Worm (Caenorhabditis elegans) whole organism, L2 larva: ENCODE measurements around the gene sec-20.

Source experiments
- F13H6.1 ChIP-seq: sonication (generic microtip); optimal IDR thresholded peaks from 2 replicates; lab custom pipeline; 2016; ENCODE audit warnings: missing genetic modification characterization, missing compliant biosample characterization
- R02D3.7 ChIP-seq: fragments of 150-350 bp; optimal IDR thresholded peaks from 2 replicates; lab custom pipeline; 2014; ENCODE audit warnings: missing biosample characterization, missing genetic modification characterization
- Y55F3AM.14 ChIP-seq: fragments of 200-800 bp; sonication (Bioruptor generic); optimal IDR thresholded peaks from 2 replicates; lab custom pipeline; 2018; ENCODE audit warnings: mild to moderate bottlenecking, missing genetic modification characterization, missing compliant biosample characterization
- aly-2 ChIP-seq: fragments of 150-350 bp; optimal IDR thresholded peaks from 2 replicates; lab custom pipeline; 2014; ENCODE audit warnings: missing biosample characterization, missing genetic modification characterization
- ama-1 ChIP-seq: fragments of 150-350 bp; optimal IDR thresholded peaks from 2 replicates; lab custom pipeline; 2018; ENCODE audit warnings: inconsistent platforms
- crh-2 ChIP-seq: sonication (generic microtip); optimal IDR thresholded peaks from 2 replicates; lab custom pipeline; 2017; ENCODE audit warnings: missing biosample characterization, missing genetic modification characterization
- dmd-4 ChIP-seq: sonication (generic microtip); optimal IDR thresholded peaks from 2 replicates; lab custom pipeline; 2017; ENCODE audit warnings: missing biosample characterization, missing genetic modification characterization
- egl-27 ChIP-seq: sonication (generic microtip); optimal IDR thresholded peaks from 3 replicates; lab custom pipeline; 2017; ENCODE audit warnings: missing biosample characterization, missing genetic modification reagents, missing genetic modification characterization
- elt-3 ChIP-seq: sonication (generic microtip); optimal IDR thresholded peaks from 2 replicates; lab custom pipeline; 2017; ENCODE audit warnings: missing biosample characterization, missing genetic modification characterization
- fos-1 ChIP-seq: fragments of 150-350 bp; optimal IDR thresholded peaks from 2 replicates; lab custom pipeline; 2014; ENCODE audit warnings: missing biosample characterization, missing genetic modification characterization
- gmeb-1 ChIP-seq: fragments of 150-350 bp; optimal IDR thresholded peaks from 2 replicates; lab custom pipeline; 2014; ENCODE audit warnings: missing biosample characterization, missing genetic modification characterization
- lin-13 ChIP-seq: fragments of 150-350 bp; optimal IDR thresholded peaks from 2 replicates; lab custom pipeline; 2014; ENCODE audit warnings: missing biosample characterization, missing genetic modification reagents, missing genetic modification characterization
- lin-39 ChIP-seq: fragments of 150-350 bp; optimal IDR thresholded peaks from 2 replicates; lab custom pipeline; 2014; ENCODE audit warnings: missing biosample characterization, missing genetic modification reagents, missing genetic modification characterization
- lsy-2 ChIP-seq, 2 experiments: fragments of 150-350 bp in 1 of 2; sonication (generic microtip) in 1 of 2; optimal IDR thresholded peaks; 2 replicates each; lab custom pipeline; 2014 to 2017; ENCODE audit warnings: missing biosample characterization in 2 of 2, missing genetic modification characterization in 2 of 2
- mab-5 ChIP-seq: fragments of 150-350 bp; optimal IDR thresholded peaks from 2 replicates; lab custom pipeline; 2014; ENCODE audit warnings: missing biosample characterization, missing genetic modification characterization
- nhr-10 ChIP-seq: sonication (generic microtip); optimal IDR thresholded peaks from 2 replicates; lab custom pipeline; 2017; ENCODE audit warnings: missing biosample characterization, missing genetic modification characterization
- nhr-11 ChIP-seq: fragments of 150-350 bp; optimal IDR thresholded peaks from 2 replicates; lab custom pipeline; 2014; ENCODE audit warnings: missing biosample characterization, missing genetic modification characterization
- nhr-12 ChIP-seq: fragments of 150-350 bp; optimal IDR thresholded peaks from 2 replicates; lab custom pipeline; 2014; ENCODE audit warnings: missing biosample characterization, missing genetic modification characterization
- nhr-129 ChIP-seq: fragments of 150-350 bp; optimal IDR thresholded peaks from 2 replicates; lab custom pipeline; 2014; ENCODE audit warnings: missing biosample characterization, missing genetic modification characterization
- nhr-23 ChIP-seq: fragments of 150-350 bp; optimal IDR thresholded peaks from 2 replicates; lab custom pipeline; 2014; ENCODE audit warnings: missing biosample characterization, missing genetic modification reagents, missing genetic modification characterization
- nhr-237 ChIP-seq: fragments of 150-350 bp; optimal IDR thresholded peaks from 2 replicates; lab custom pipeline; 2014; ENCODE audit warnings: missing biosample characterization, missing genetic modification characterization
- nhr-6 ChIP-seq: fragments of 150-350 bp; optimal IDR thresholded peaks from 2 replicates; lab custom pipeline; 2014; ENCODE audit warnings: missing biosample characterization, missing genetic modification characterization
- nhr-77 ChIP-seq: fragments of 150-350 bp; optimal IDR thresholded peaks from 2 replicates; lab custom pipeline; 2014; ENCODE audit warnings: missing biosample characterization, missing genetic modification characterization
- skn-1 ChIP-seq: sonication (generic microtip); optimal IDR thresholded peaks from 2 replicates; lab custom pipeline; 2017; ENCODE audit warnings: missing biosample characterization, missing genetic modification characterization
- sma-3 ChIP-seq: sonication (generic microtip); optimal IDR thresholded peaks from 2 replicates; lab custom pipeline; 2016; ENCODE audit warnings: missing genetic modification reagents, missing genetic modification characterization, missing compliant biosample characterization
- sma-9 ChIP-seq, 2 experiments: fragments of 150-350 bp in 1 of 2; sonication (generic microtip) in 1 of 2; optimal IDR thresholded peaks; 2 replicates each; lab custom pipeline; 2014 to 2016; ENCODE audit warnings: missing genetic modification characterization in 2 of 2, mild to moderate bottlenecking in 1 of 2, missing biosample characterization in 1 of 2, missing compliant biosample characterization in 1 of 2, missing genetic modification reagents in 1 of 2, moderate library complexity in 1 of 2
- unc-39 ChIP-seq: fragments of 150-350 bp; optimal IDR thresholded peaks from 2 replicates; lab custom pipeline; 2014; ENCODE audit warnings: missing biosample characterization, missing genetic modification characterization
- unc-55 ChIP-seq: fragments of 150-350 bp; sonication (generic microtip); optimal IDR thresholded peaks from 3 replicates; lab custom pipeline; 2014; ENCODE audit warnings: missing biosample characterization, missing genetic modification reagents, missing genetic modification characterization
- unc-62 ChIP-seq: fragments of 150-350 bp; optimal IDR thresholded peaks from 2 replicates; lab custom pipeline; 2014; ENCODE audit warnings: missing biosample characterization, missing genetic modification reagents, missing genetic modification characterization
- zag-1 ChIP-seq: fragments of 150-350 bp; optimal IDR thresholded peaks from 2 replicates; lab custom pipeline; 2014; ENCODE audit warnings: missing biosample characterization, missing genetic modification characterization
- ztf-11 ChIP-seq: sonication (generic microtip); optimal IDR thresholded peaks from 2 replicates; lab custom pipeline; 2017; ENCODE audit warnings: missing biosample characterization, missing genetic modification characterization
- ztf-4 ChIP-seq: fragments of 150-350 bp; optimal IDR thresholded peaks from 2 replicates; lab custom pipeline; 2014; ENCODE audit warnings: missing biosample characterization, missing genetic modification characterization

The sec-20 gene

DNA sequence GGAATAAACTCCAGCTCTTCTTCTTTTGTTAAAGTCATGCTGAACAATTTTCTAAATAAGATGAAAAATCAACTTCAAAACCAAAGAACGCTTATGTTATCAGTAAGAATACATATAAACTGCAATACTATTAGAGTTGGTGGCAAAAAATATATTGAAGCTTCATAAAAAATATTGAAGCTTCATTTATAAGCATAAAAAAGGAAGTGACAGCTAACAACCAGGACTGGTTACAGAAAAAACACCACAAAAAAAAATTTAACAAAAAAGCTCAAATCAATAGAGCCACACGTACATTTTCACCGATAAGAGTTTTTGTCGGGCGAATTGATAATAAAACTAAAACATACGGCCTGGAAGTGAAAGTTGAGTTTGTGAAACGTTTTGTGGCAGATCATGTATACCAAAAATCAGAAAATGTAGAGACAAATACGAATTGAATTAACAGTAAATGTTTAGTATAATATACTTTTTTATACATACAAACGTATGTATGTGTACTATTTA is 44.3 kb upstream of the sec-20 start, which contains the start of gene sqst-5:
Gene sqst-5, minus strand, starts transcription at position 51 of the 507 bp plus-strand sequence.
- TF ChIP-seq fos-1 (peak; percentile 65), nhr-77 (tag; lab: Kevin White, UChicago) (no peak), gmeb-1 (tag; lab: Kevin White, UChicago) (peak; percentile 4)
- TF ChIP-seq, all 48 proteins: peak for 2

DNA sequence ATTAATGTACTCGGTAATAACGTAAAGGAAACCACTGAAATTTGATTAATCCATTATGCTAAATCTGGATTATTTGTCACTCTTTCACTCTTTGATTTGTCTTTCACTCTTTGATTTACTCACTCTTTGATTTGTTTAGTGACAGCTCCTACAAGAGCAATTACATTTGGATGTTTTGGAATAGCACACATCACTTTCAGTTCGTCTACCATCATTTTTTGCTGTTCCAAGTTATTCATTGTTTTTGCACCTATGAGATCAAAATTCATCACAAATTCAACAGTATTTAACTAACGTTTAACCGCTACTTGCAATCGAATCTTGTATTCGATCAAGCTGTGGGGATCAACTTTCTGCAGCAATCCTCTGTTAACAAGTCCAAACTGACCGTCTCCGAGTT is 42.8 kb upstream of the sec-20 start:
- no peak for TF ChIP-seq ama-1 (lab: Kevin White, UChicago)
- TF ChIP-seq R02D3.7 (tag; lab: Kevin White, UChicago): no peak
- no peak for TF ChIP-seq gmeb-1 (tag; lab: Kevin White, UChicago)
- no peak for TF ChIP-seq F13H6.1 (tag; lab: Kevin White, UChicago)
- TF ChIP-seq crh-2 (tag; lab: Kevin White, UChicago): no peak
- TF ChIP-seq unc-62: no peak

DNA sequence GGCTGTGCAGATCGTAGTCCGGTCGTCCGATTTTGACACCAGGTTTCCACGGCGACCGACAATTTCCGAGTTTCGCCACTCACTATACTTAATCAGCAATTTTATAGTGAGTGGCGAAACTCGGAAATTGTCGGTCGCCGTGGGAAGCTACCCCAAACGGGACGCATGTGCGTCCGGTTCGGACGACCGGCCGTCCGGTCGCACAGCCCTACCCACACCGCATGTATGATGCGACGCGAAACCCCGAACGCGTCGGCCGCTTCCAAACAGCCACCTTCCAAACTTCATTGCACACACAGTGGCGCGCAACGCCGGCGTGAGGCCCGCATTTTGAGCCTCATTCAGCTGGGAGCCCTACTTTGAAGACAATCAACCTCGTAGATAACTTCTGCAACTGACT is 40.8 kb upstream of the sec-20 start:
- TF ChIP-seq ztf-4 (tag; lab: Kevin White, UChicago): no peak
- no peak for TF ChIP-seq nhr-10
- no peak for TF ChIP-seq Y55F3AM.14 (GFP tag; lab: Kevin White, UChicago)
- TF ChIP-seq lin-13: no peak
- TF ChIP-seq nhr-23: no peak
- TF ChIP-seq elt-3 (tag; lab: Kevin White, UChicago): no peak
- TF ChIP-seq nhr-11: no peak
- TF ChIP-seq crh-2 (tag; lab: Kevin White, UChicago): no peak
- no peak for TF ChIP-seq lsy-2 (tag; optimal IDR thresholded peaks at IDR 0.05; lab: Kevin White, UChicago)
- no peak for TF ChIP-seq lin-39 (tag; lab: Kevin White, UChicago)
- TF ChIP-seq unc-39 (tag; lab: Kevin White, UChicago): no peak
- TF ChIP-seq mab-5 (tag; lab: Kevin White, UChicago): no peak
- no peak for TF ChIP-seq egl-27 (tag; lab: Kevin White, UChicago)
- no peak for TF ChIP-seq F13H6.1 (tag; lab: Kevin White, UChicago)
- TF ChIP-seq ztf-11 (tag; lab: Kevin White, UChicago): no peak

DNA sequence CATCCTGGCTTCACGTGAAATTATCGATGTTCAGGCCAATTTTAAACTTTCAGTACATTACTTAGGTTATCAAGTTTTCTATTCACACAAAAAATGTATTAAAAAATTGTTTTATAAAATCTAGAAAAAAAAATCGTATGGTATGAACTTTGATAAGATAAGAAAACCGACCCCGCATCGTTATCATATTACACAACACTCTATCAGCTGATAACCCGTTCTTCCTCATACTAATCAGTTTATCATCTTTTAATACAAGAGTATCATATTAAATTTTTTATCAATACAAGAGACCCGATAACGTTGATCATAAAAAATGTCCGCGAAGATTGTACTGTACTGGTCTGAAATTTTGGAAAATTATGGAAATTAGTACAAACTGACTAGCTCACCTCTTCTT is 37.7 kb upstream of the sec-20 start:
- TF ChIP-seq zag-1 (tag; lab: Kevin White, UChicago) (no peak), nhr-12 (no peak), sma-9 (GFP tag; optimal IDR thresholded peaks at IDR 0.05; lab: Kevin White, UChicago) (peak; percentile 72), sma-9 (tag; optimal IDR thresholded peaks at IDR 0.05; lab: Kevin White, UChicago) (no peak), unc-55 (GFP tag; lab: Kevin White, UChicago) (no peak), crh-2 (tag; lab: Kevin White, UChicago) (peak; percentile 71), nhr-237 (no peak), aly-2 (tag; lab: Kevin White, UChicago) (no peak), fos-1 (peak; percentile 100), nhr-10 (no peak), egl-27 (tag; lab: Kevin White, UChicago) (peak; percentile 55), ztf-4 (tag; lab: Kevin White, UChicago) (no peak), unc-62 (no peak), sma-3 (peak; percentile 17), gmeb-1 (tag; lab: Kevin White, UChicago) (peak; percentile 61), skn-1 (peak; percentile 34), nhr-129 (tag; lab: Kevin White, UChicago) (no peak), nhr-6 (no peak)

DNA sequence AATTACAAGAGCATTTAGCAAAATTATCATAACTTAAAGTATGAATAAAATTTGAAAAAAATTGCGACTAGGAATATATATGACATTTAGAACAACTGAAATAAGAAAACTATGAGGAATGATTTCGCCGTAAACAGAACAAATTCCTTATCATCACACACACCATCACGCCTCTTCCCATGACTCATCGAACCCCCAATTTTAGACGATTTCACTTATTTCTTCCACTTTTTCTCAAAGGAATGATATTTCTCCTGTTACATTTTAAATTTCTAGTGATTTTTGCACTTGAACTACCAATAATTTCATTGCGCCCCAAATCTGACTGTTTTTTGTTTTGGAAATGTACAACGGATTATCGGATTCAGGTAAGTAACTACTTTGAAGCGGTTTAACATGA is 35.3 kb upstream of the sec-20 start, which contains the start of the genes zig-13 and ver-1:
Gene zig-13, minus strand, starts transcription at position 101 of the 400 bp plus-strand sequence.
Gene ver-1, plus strand, starts transcription at position 180 of the 400 bp plus-strand sequence.
- TF ChIP-seq lin-13 (no peak), skn-1 (no peak), dmd-4 (no peak), lsy-2 (tag; optimal IDR thresholded peaks at IDR 0.05; lab: Kevin White, UChicago) (no peak)

DNA sequence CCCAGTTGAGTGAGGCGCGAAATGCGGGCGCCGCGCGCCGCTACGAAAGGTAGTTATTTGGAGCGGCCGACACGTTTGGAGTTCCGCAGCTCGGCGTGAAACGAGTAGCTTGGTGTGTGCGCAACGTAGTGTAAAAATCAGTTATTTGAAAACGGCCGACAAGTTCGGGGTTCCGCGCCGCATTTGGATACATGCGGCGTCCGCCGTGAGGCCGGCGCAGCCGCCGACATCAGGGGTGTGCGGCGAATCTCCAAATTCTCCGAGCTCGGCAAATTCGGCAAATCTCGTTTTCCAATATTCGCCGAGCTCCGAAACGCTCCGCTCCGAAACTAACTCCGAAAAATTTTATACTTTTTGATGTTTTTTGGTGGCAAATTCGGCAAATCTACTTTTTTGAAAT is 33.9 kb upstream of the sec-20 start:
- no peak for TF ChIP-seq R02D3.7 (tag; lab: Kevin White, UChicago)
- no peak for TF ChIP-seq zag-1 (tag; lab: Kevin White, UChicago)
- TF ChIP-seq gmeb-1 (tag; lab: Kevin White, UChicago): no peak
- TF ChIP-seq nhr-129 (tag; lab: Kevin White, UChicago): no peak
- no peak for TF ChIP-seq unc-39 (tag; lab: Kevin White, UChicago)
